Fruit fly (Drosophila melanogaster): Measurements from ENCODE around the gene Spps.
A peak's percentile ranks its signal among the peaks of the same experiment; 100 is the strongest.

Spps gene

dm6 chr3R:24266786-24267579, 40.2 kb upstream of the Spps start (continued):
- peak; percentile 47 for TF ChIP-seq Jra (GFP tag; optimal IDR thresholded peaks at IDR 0.05)
- TF ChIP-seq pan (optimal IDR thresholded peaks at IDR 0.05), result no peak
- no peak for TF ChIP-seq usp (GFP tag; optimal IDR thresholded peaks at IDR 0.05)
- peak; percentile 80 for TF ChIP-seq br (GFP tag; optimal IDR thresholded peaks at IDR 0.05)
- peak; percentile 49 for TF ChIP-seq brk (GFP tag; optimal IDR thresholded peaks at IDR 0.05)
- peak; percentile 82 for TF ChIP-seq psq (GFP tag; optimal IDR thresholded peaks at IDR 0.05)

- TF ChIP-seq CG9705 (GFP tag; optimal IDR thresholded peaks at IDR 0.05), result no peak
- peak; percentile 13 for TF ChIP-seq brk (GFP tag; optimal IDR thresholded peaks at IDR 0.05)
- no peak for TF ChIP-seq Rel (GFP tag; optimal IDR thresholded peaks at IDR 0.05)
- peak; percentile 95 for TF ChIP-seq Rel (tag; optimal IDR thresholded peaks at IDR 0.05)
- peak; percentile 6 for TF ChIP-seq Vsx2 (GFP tag; optimal IDR thresholded peaks at IDR 0.05; ENCODE audit: partially characterized antibody)
- no peak for TF ChIP-seq foxo (GFP tag; optimal IDR thresholded peaks at IDR 0.05)
- TF ChIP-seq Hnf4 (GFP tag; optimal IDR thresholded peaks at IDR 0.05), result no peak
- no peak for TF ChIP-seq sage (GFP tag; optimal IDR thresholded peaks at IDR 0.05)
- peak; percentile 6 for TF ChIP-seq OdsH (GFP tag; optimal IDR thresholded peaks at IDR 0.05)
- TF ChIP-seq psq (GFP tag; optimal IDR thresholded peaks at IDR 0.05), result peak; percentile 1
Measured at dm6 chr3R:24264414-24265363, 38.0 kb upstream of the Spps start.

dm6 chr3R:24263588-24264413, 37.1 kb upstream of the Spps start:
- TF ChIP-seq fru (GFP tag; optimal IDR thresholded peaks at IDR 0.05), result peak; percentile 26
- peak; percentile 17 for TF ChIP-seq h (GFP tag; optimal IDR thresholded peaks at IDR 0.05)
- no peak for TF ChIP-seq tai (GFP tag; optimal IDR thresholded peaks at IDR 0.05)
- TF ChIP-seq Myc (optimal IDR thresholded peaks at IDR 0.05), result no peak
- TF ChIP-seq foxo (GFP tag; optimal IDR thresholded peaks at IDR 0.05), result no peak
- TF ChIP-seq brk (GFP tag; optimal IDR thresholded peaks at IDR 0.05), result no peak
- TF ChIP-seq jim (GFP tag; optimal IDR thresholded peaks at IDR 0.05), result no peak
- TF ChIP-seq Hr83 (GFP tag; optimal IDR thresholded peaks at IDR 0.05; ENCODE audit: poor library complexity, severe bottlenecking), result peak; percentile 36
- no peak for TF ChIP-seq usp (GFP tag; optimal IDR thresholded peaks at IDR 0.05)
- no peak for TF ChIP-seq lola (GFP tag; optimal IDR thresholded peaks at IDR 0.05)

dm6 chr3R:24262923-24263322, 36.2 kb upstream of the Spps start:
- no peak for TF ChIP-seq Rel (GFP tag; optimal IDR thresholded peaks at IDR 0.05)
- TF ChIP-seq Rel (tag; optimal IDR thresholded peaks at IDR 0.05), result peak; percentile 85
- TF ChIP-seq psq (GFP tag; optimal IDR thresholded peaks at IDR 0.05), result no peak
- no peak for TF ChIP-seq dl (GFP tag; optimal IDR thresholded peaks at IDR 0.05; ENCODE audit: insufficient read depth in 1 of 2, partially characterized antibody in 2 of 2)
- TF ChIP-seq Hr78 (GFP tag; optimal IDR thresholded peaks at IDR 0.05), result no peak
- TF ChIP-seq br (GFP tag; optimal IDR thresholded peaks at IDR 0.05), result no peak
- TF ChIP-seq Hr83 (GFP tag; optimal IDR thresholded peaks at IDR 0.05; ENCODE audit: poor library complexity, severe bottlenecking), result peak; percentile 19
- no peak for TF ChIP-seq sage (GFP tag; optimal IDR thresholded peaks at IDR 0.05)
- peak; percentile 56 for TF ChIP-seq Hnf4 (GFP tag; optimal IDR thresholded peaks at IDR 0.05)
- TF ChIP-seq Dif (GFP tag; optimal IDR thresholded peaks at IDR 0.05; ENCODE audit: partially characterized antibody), result no peak
- no peak for TF ChIP-seq foxo (GFP tag; optimal IDR thresholded peaks at IDR 0.05)
- no peak for TF ChIP-seq fru (GFP tag; optimal IDR thresholded peaks at IDR 0.05)
- no peak for TF ChIP-seq pan (optimal IDR thresholded peaks at IDR 0.05)
- no peak for TF ChIP-seq OdsH (GFP tag; optimal IDR thresholded peaks at IDR 0.05)
- no peak for TF ChIP-seq dmrt93B (GFP tag; optimal IDR thresholded peaks at IDR 0.05)
- TF ChIP-seq Vsx2 (GFP tag; optimal IDR thresholded peaks at IDR 0.05; ENCODE audit: partially characterized antibody), result no peak

Measured in whole organism, wandering third instar larva.